Worm (Caenorhabditis elegans) whole organism, early embryonic: ENCODE measurements around the gene best-16.
A peak's percentile ranks its signal among the peaks of the same experiment; 100 is the strongest.

Experiments used
- B0310.2 ChIP-seq: sonication (generic microtip); optimal IDR thresholded peaks from 2 replicates; lab custom pipeline; 2016; ENCODE audit warnings: mild to moderate bottlenecking, missing genetic modification characterization, missing compliant biosample characterization
- F13C5.2 ChIP-seq: sonication (generic microtip); optimal IDR thresholded peaks from 2 replicates; lab custom pipeline; 2017; ENCODE audit warnings: mild to moderate bottlenecking, missing genetic modification characterization, inconsistent platforms, missing compliant biosample characterization
- aly-1 ChIP-seq: sonication (generic microtip); optimal IDR thresholded peaks from 2 replicates; lab custom pipeline; 2016; ENCODE audit warnings: missing genetic modification characterization, missing compliant biosample characterization
- ama-1 ChIP-seq: fragments of 150-350 bp; optimal IDR thresholded peaks from 2 replicates; lab custom pipeline; 2014
- ceh-13 ChIP-seq: fragments of 200-800 bp; sonication (Bioruptor generic); optimal IDR thresholded peaks from 2 replicates; lab custom pipeline; 2018; ENCODE audit warnings: mild to moderate bottlenecking, missing genetic modification characterization, missing compliant biosample characterization
- ceh-36 ChIP-seq: sonication (generic microtip); optimal IDR thresholded peaks from 2 replicates; lab custom pipeline; 2016; ENCODE audit warnings: missing genetic modification characterization, inconsistent platforms, missing compliant biosample characterization
- ets-7 ChIP-seq: sonication (generic microtip); optimal IDR thresholded peaks from 2 replicates; lab custom pipeline; 2016; ENCODE audit warnings: missing genotype, missing genetic modification characterization, missing compliant biosample characterization
- flt-1 ChIP-seq: fragments of 200-800 bp; sonication (Bioruptor generic); IDR thresholded peaks from 2 replicates; pipeline ENCODE4 v1.3.6; 2022; ENCODE audit warnings: missing genetic modification characterization, missing compliant biosample characterization
- hmbx-1 ChIP-seq: sonication (generic microtip); optimal IDR thresholded peaks from 2 replicates; lab custom pipeline; 2016; ENCODE audit warnings: mild to moderate bottlenecking, missing genetic modification characterization, missing compliant biosample characterization
- hmg-4 ChIP-seq: fragments of 200-800 bp; sonication (Bioruptor generic); optimal IDR thresholded peaks from 2 replicates; lab custom pipeline; 2018; ENCODE audit warnings: mild to moderate bottlenecking, missing genetic modification characterization, missing compliant biosample characterization
- hnd-1 ChIP-seq: sonication (generic microtip); optimal IDR thresholded peaks from 2 replicates; lab custom pipeline; 2016; ENCODE audit warnings: missing genetic modification characterization, missing compliant biosample characterization
- pes-1 ChIP-seq: fragments of 200-800 bp; sonication (Bioruptor generic); IDR thresholded peaks from 2 replicates; pipeline ENCODE4 v1.3.6; 2022; ENCODE audit warnings: missing genetic modification reagents, missing genetic modification characterization, missing compliant biosample characterization
- scrt-1 ChIP-seq: fragments of 200-800 bp; sonication (Bioruptor generic); IDR thresholded peaks from 2 replicates; pipeline ENCODE4 v1.3.6; 2022; ENCODE audit warnings: missing genetic modification characterization, missing compliant biosample characterization
- sea-1 ChIP-seq: fragments of 200-800 bp; sonication (Bioruptor generic); conservative IDR thresholded peaks from 2 replicates; pipeline ENCODE4 v1.3.6; 2022; ENCODE audit warnings: missing genetic modification characterization, missing compliant biosample characterization
- tbx-11 ChIP-seq: fragments of 200-800 bp; sonication (Bioruptor generic); IDR thresholded peaks from 2 replicates; pipeline ENCODE4 v1.3.6; 2022; ENCODE audit warnings: missing genetic modification characterization, missing compliant biosample characterization
- tbx-37 ChIP-seq: fragments of 200-800 bp; sonication (Bioruptor generic); conservative IDR thresholded peaks from 2 replicates; pipeline ENCODE4 v1.3.6; 2022; ENCODE audit warnings: missing genetic modification reagents, missing genetic modification characterization, missing compliant biosample characterization
- tra-4 ChIP-seq: sonication (generic microtip); optimal IDR thresholded peaks from 2 replicates; lab custom pipeline; 2017; ENCODE audit warnings: missing genetic modification characterization, missing compliant biosample characterization

The best-16 gene

DNA sequence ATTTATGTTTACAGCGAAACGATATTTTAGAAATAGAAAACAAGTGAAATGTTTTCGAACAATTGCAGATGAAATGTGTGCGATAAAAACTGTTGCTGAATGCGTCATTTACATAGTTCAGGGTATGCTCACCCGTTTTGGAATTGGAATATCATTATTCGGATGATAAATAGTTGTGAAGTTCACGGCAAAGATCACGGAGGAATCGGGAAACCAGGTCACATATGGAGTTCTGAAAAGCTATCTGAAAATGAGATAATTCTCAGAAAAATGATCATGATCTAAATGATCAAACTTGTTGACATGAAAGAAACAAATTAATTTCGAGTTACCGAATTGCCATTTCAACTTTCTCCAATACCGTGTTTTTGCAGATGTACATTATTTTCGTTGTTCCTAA, at the start of gene best-16:
TSS of gene best-16 (minus strand) at position 101 of the 400 bp plus-strand sequence.
- TF ChIP-seq sea-1 (GFP tag; lab: Robert Waterston, UW) (no peak), pes-1 (GFP tag; lab: Robert Waterston, UW) (no peak), hnd-1 (tag; lab: Kevin White, UChicago) (no peak), aly-1 (tag; lab: Kevin White, UChicago) (no peak), ama-1 (lab: Kevin White, UChicago) (no peak), flt-1 (GFP tag; lab: Robert Waterston, UW) (no peak), F13C5.2 (tag; lab: Kevin White, UChicago) (no peak), hmbx-1 (tag; lab: Kevin White, UChicago) (no peak), scrt-1 (GFP tag; lab: Robert Waterston, UW) (no peak), ceh-36 (tag; lab: Kevin White, UChicago) (no peak), ceh-13 (GFP tag; lab: Kevin White, UChicago) (no peak), hmg-4 (GFP tag; lab: Kevin White, UChicago) (no peak)

DNA sequence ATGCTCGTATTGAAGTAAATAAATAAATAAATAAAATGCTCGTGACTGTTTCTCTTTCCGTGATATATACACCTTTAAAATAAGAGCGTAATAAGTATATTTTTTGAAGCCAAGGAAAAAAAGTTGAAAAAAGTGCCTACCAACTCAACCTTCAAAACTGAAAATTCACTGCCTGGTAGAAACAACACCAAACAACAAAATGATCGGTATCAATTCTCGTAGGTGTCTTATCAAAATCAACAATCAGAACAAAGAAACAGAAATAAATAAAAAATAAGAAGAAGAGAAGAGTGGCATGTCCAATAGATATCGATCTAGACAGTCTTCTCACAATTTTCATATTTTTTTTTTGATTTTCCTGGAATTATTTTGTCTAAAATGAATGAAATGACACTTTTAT, 48.3 kb upstream of the best-16 start, which contains the start of gene afmd-1:
TSS of gene afmd-1 (plus strand) at position 316 of the 400 bp plus-strand sequence.
- TF ChIP-seq hmg-4 (GFP tag; lab: Kevin White, UChicago) (no peak), flt-1 (GFP tag; lab: Robert Waterston, UW) (no peak), B0310.2 (tag; lab: Kevin White, UChicago) (no peak), hnd-1 (tag; lab: Kevin White, UChicago) (no peak)

DNA sequence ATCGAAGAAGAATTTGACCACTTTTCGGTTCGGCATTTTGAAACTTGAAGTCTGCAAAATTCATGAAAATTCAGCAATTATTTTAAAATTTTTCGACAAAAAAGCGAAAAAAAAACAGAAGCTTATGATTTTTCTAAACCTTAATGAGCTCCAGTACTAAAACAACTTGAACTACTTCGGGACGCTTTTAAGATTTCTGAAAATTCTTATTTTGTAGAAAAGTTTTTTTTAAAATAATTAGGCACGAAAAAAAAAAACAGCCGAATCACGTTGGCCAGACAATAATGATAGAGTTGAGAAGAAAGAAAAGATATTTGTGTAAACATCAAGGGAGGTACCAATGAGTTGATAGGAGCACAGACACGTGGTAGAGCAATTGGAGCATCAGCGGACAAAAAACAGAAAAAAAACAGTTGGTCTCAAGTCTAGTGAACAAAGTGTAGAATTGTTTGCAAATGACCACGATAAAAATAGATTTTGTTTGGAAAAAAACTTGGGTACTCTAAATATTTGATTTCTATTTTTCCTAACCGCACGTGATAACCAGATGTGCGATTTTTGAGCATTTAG, 46.7 kb upstream of the best-16 start, which contains the start of gene gstk-2:
TSS of gene gstk-2 (minus strand) at position 51 of the 570 bp plus-strand sequence.
- TF ChIP-seq sea-1 (GFP tag; lab: Robert Waterston, UW) (no peak), tbx-37 (GFP tag; lab: Robert Waterston, UW) (no peak), scrt-1 (GFP tag; lab: Robert Waterston, UW) (no peak), hmbx-1 (tag; lab: Kevin White, UChicago) (no peak), pes-1 (GFP tag; lab: Robert Waterston, UW) (no peak), F13C5.2 (tag; lab: Kevin White, UChicago) (no peak), flt-1 (GFP tag; lab: Robert Waterston, UW) (no peak), ama-1 (lab: Kevin White, UChicago) (no peak), ceh-36 (tag; lab: Kevin White, UChicago) (no peak), tbx-11 (no peak), tra-4 (tag; lab: Kevin White, UChicago) (no peak), hnd-1 (tag; lab: Kevin White, UChicago) (no peak), hmg-4 (GFP tag; lab: Kevin White, UChicago) (no peak), ets-7 (no peak), ceh-13 (GFP tag; lab: Kevin White, UChicago) (no peak), aly-1 (tag; lab: Kevin White, UChicago) (no peak)

DNA sequence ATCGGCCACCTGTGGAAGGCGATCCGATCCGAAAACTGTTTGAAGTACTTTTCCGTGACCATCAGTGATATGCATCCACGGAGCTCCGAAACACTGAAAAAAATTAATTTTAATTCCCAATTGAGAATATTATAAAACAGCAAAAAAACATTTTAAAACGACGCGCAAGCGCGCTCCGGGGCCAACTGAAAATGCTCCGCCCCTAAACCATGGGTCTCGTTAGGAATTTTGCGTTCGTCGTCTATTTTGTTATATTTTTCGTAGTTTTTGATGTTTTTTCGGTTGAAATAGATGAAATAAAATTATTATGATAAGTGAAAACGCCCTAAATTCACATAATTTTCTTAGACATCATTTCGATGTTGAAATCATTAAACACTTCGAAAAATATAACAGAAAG, 44.9 kb upstream of the best-16 start:
- TF ChIP-seq pes-1 (GFP tag; lab: Robert Waterston, UW) (peak; percentile 38; the same call in 1 of the 2 replicates), scrt-1 (GFP tag; lab: Robert Waterston, UW) (no peak)

DNA sequence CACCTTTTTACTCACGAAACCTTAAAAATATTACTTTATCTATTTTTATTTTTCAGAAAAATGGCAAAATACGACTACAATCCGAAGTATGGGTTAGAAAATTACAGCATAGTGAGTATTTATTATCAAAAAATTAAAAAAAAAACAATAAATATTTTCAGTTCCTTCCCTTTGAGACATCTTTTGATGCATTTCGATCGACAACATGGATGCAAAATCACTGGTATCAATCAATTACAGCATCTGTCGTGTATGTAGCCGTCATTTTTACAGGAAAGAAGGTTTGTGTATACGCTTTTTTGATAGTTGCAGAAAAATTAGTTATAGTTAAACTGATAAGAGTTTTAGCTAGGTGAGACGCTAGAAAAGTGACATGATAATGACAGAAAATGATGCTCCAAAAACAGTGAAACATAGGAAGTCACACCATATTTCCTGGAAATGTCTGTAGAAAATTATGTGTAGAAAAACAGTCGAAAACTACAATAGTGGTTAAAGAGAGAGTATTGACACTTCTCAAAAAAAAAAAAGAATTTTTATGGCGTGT, 42.1 kb upstream of the best-16 start, which contains the start of gene elo-3:
TSS of gene elo-3 (plus strand) at position 51 of the 547 bp plus-strand sequence.
- TF ChIP-seq tbx-37 (GFP tag; lab: Robert Waterston, UW) (no peak), tra-4 (tag; lab: Kevin White, UChicago) (no peak), flt-1 (GFP tag; lab: Robert Waterston, UW) (no peak), tbx-11 (no peak), hmbx-1 (tag; lab: Kevin White, UChicago) (no peak), aly-1 (tag; lab: Kevin White, UChicago) (no peak), B0310.2 (tag; lab: Kevin White, UChicago) (no peak)

DNA sequence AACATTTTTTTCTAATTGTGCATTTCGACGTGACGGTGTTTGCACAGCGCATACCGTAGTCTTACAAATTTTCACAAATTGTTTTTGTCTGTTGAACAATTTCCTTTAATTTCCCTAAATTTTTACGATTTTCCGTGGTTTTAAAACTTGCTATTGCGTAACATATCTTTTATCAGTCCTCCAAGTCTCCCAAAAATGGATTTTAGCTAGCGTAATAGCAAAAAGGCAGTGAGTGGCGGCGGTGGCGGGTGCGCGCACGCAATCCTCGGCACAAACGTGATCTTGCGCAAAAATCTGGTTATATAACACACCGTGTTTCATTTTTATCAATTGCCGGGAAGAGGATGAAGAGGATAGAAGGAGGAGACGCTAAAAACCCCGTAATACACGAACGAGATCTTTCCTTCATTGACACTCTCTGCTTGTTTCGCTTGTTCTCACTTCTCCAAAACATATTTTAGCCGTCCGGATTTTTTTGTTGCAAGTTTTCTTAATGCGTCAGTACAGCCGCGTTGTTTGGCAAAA, 40.7 kb upstream of the best-16 start:
- TF ChIP-seq tra-4 (tag; lab: Kevin White, UChicago) (no peak), sea-1 (GFP tag; lab: Robert Waterston, UW) (no peak), tbx-11 (no peak), pes-1 (GFP tag; lab: Robert Waterston, UW) (no peak), hmg-4 (GFP tag; lab: Kevin White, UChicago) (no peak), scrt-1 (GFP tag; lab: Robert Waterston, UW) (no peak), ama-1 (lab: Kevin White, UChicago) (no peak), ceh-13 (GFP tag; lab: Kevin White, UChicago) (no peak), B0310.2 (tag; lab: Kevin White, UChicago) (no peak), flt-1 (GFP tag; lab: Robert Waterston, UW) (no peak)

DNA sequence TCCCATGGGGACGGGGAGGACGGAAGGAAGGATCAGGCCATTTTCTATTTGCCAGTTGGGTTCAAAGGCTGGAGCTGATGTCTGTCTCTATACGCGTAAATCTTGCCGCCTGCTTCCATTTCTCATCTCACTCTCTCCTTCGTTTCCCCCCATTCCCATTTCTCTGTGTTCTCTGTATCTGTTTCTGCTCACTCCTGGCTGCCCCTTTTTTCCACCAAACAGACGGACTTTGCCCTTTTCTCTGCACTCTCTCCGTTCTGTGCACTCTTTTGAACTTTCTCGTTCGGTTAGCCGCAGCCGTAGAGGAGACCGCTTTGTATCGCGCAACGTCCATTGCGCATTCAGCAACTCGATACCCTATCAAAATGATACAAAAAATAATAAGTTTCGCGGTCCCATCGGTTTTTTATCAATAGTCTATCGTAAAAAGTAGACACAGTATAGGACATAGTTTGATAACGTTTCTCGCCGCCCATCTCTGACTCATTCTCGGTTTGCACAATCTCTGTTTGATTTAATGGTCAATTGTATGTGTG, 39.8 kb upstream of the best-16 start:
- peak; percentile 73 for TF ChIP-seq hmg-4 (GFP tag; lab: Kevin White, UChicago)
- peak; percentile 74 for TF ChIP-seq F13C5.2 (tag; lab: Kevin White, UChicago)
- 0 out of 2 replicates have a peak, but pooled peaks have one; percentile 7 for TF ChIP-seq sea-1 (GFP tag; lab: Robert Waterston, UW)
- no peak for TF ChIP-seq hnd-1 (tag; lab: Kevin White, UChicago)
- peak; percentile 45; the same call in 1 of the 2 replicates for TF ChIP-seq tbx-11
